Worm (Caenorhabditis elegans): Measurements from ENCODE around the gene F35H8.1.

Gene F35H8.1

DNA sequence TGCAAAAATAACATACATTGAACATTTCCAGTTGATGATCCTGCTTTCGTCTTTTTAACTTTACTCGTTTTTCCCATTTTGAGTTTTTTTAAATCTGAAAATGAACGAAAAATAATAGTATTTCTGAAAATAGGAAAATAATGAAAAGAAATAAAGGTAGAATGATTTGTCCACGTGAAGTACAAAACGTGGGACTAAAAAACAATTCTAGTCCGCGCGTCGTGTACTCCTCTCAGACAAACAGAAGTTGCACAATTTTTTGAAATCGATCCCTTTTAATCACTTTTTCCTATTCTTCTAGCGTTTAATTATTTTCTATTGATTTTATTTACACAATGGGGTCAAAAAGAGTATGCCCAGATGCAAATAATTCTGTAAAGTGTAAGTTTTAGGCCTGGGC lies 38.0 kb upstream of the F35H8.1 start, which contains the start of the genes E02H1.1 and tag-124 (continued):
- no peak for TF ChIP-seq nhr-10 (tag; optimal IDR thresholded peaks at IDR 0.05)
- TF ChIP-seq daf-16 (GFP tag; optimal IDR thresholded peaks at IDR 0.05) = peak in 1 of 2 experiments; percentile 11
- TF ChIP-seq daf-16 (tag; optimal IDR thresholded peaks at IDR 0.05) = peak; percentile 23
- TF ChIP-seq madf-9 (GFP tag; conservative IDR thresholded peaks at IDR 0.05) = peak; percentile 66
- TF ChIP-seq ceh-62 (tag; optimal IDR thresholded peaks at IDR 0.05) = no peak
- peak in 1 of 2 experiments; percentile 89 for TF ChIP-seq lsy-2 (tag; optimal IDR thresholded peaks at IDR 0.05)
- TF ChIP-seq set-16 (GFP tag; IDR thresholded peaks at IDR 0.05) = no peak
- no peak for TF ChIP-seq ces-1 (GFP tag; optimal IDR thresholded peaks at IDR 0.05)
- TF ChIP-seq gei-8 (GFP tag; optimal IDR thresholded peaks at IDR 0.05) = no peak
- no peak for TF ChIP-seq dmd-8 (GFP tag; IDR thresholded peaks at IDR 0.05)
- TF ChIP-seq mes-2 (tag; optimal IDR thresholded peaks at IDR 0.05; ENCODE audit: poor library complexity, severe bottlenecking) = peak; percentile 99
- TF ChIP-seq pha-4 (GFP tag; IDR thresholded peaks at IDR 0.05) = 0 out of 2 replicates have a peak, but pooled peaks have one; percentile 9
- TF ChIP-seq pha-4 (tag; optimal IDR thresholded peaks at IDR 0.05) = peak; percentile 49
- TF ChIP-seq unc-39 (tag; optimal IDR thresholded peaks at IDR 0.05) = no peak
- peak; percentile 70; the same call in 1 of the 2 replicates for TF ChIP-seq Y48G9A.11 (GFP tag; IDR thresholded peaks at IDR 0.05)
- no peak for TF ChIP-seq spr-1 (tag; optimal IDR thresholded peaks at IDR 0.05)
- TF ChIP-seq hif-1 (tag; optimal IDR thresholded peaks at IDR 0.05) = peak in 1 of 2 experiments; percentile 90
- peak; percentile 83 for TF ChIP-seq ZK337.2 (GFP tag; IDR thresholded peaks at IDR 0.05)
- peak; percentile 48 for TF ChIP-seq nhr-102 (tag; optimal IDR thresholded peaks at IDR 0.05)
- TF ChIP-seq ceh-28 (tag; optimal IDR thresholded peaks at IDR 0.05) = no peak
- TF ChIP-seq hmg-1.1 (GFP tag; IDR thresholded peaks at IDR 0.05) = peak; percentile 62
- TF ChIP-seq D1046.2 (GFP tag; IDR thresholded peaks at IDR 0.05) = no peak
- TF ChIP-seq Y5F2A.4 (GFP tag; optimal IDR thresholded peaks at IDR 0.05) = no peak
- no peak for TF ChIP-seq zag-1 (tag; optimal IDR thresholded peaks at IDR 0.05)
- peak; percentile 35 for TF ChIP-seq nhr-28 (tag; optimal IDR thresholded peaks at IDR 0.05)
- no peak for TF ChIP-seq spr-3 (GFP tag; optimal IDR thresholded peaks at IDR 0.05)
- no peak for TF ChIP-seq lin-15B (tag; optimal IDR thresholded peaks at IDR 0.05)
- TF ChIP-seq Y75B8A.6 (GFP tag; IDR thresholded peaks at IDR 0.05) = no peak
- no peak for TF ChIP-seq vab-7 (GFP tag; IDR thresholded peaks at IDR 0.05)
- TF ChIP-seq ctbp-1 (GFP tag; IDR thresholded peaks at IDR 0.05) = 0 out of 2 replicates have a peak, but pooled peaks have one; percentile 31
- peak; percentile 33 for TF ChIP-seq hlh-11 (tag; optimal IDR thresholded peaks at IDR 0.05)
- TF ChIP-seq php-3 (GFP tag; IDR thresholded peaks at IDR 0.05) = no peak
- TF ChIP-seq mdl-1 (tag; optimal IDR thresholded peaks at IDR 0.05) = no peak
- TF ChIP-seq nhr-48 (tag; optimal IDR thresholded peaks at IDR 0.05) = peak; percentile 33
- TF ChIP-seq ceh-32 (tag; optimal IDR thresholded peaks at IDR 0.05; ENCODE audit: poor library complexity) = no peak
- no peak for TF ChIP-seq fos-1 (tag; optimal IDR thresholded peaks at IDR 0.05)
- TF ChIP-seq F37D6.2 (tag; optimal IDR thresholded peaks at IDR 0.05) = no peak
- TF ChIP-seq nhr-237 (tag; optimal IDR thresholded peaks at IDR 0.05) = no peak
- TF ChIP-seq unc-130 (GFP tag; optimal IDR thresholded peaks at IDR 0.05) = peak; percentile 84
- TF ChIP-seq attf-4 (tag; optimal IDR thresholded peaks at IDR 0.05) = no peak
- TF ChIP-seq lin-39 (tag; optimal IDR thresholded peaks at IDR 0.05) = no peak
- no peak for TF ChIP-seq zip-11 (GFP tag; IDR thresholded peaks at IDR 0.05)
- TF ChIP-seq unc-62 (GFP tag; optimal IDR thresholded peaks at IDR 0.05 in 1 of 2) = no peak
- no peak for TF ChIP-seq unc-62 (tag; optimal IDR thresholded peaks at IDR 0.05)
- no peak for TF ChIP-seq ama-1 (optimal IDR thresholded peaks at IDR 0.05)
- TF ChIP-seq R02D3.7 (tag; optimal IDR thresholded peaks at IDR 0.05) = no peak
- TF ChIP-seq egl-27 (tag; optimal IDR thresholded peaks at IDR 0.05) = no peak
- 0 out of 2 replicates have a peak, but pooled peaks have one; percentile 51 for TF ChIP-seq tag-97 (GFP tag; IDR thresholded peaks at IDR 0.05)
- TF ChIP-seq dpl-1 (GFP tag; optimal IDR thresholded peaks at IDR 0.05) = peak; percentile 79
- TF ChIP-seq aly-2 (tag; optimal IDR thresholded peaks at IDR 0.05) = no peak
- no peak for TF ChIP-seq nhr-77 (tag; optimal IDR thresholded peaks at IDR 0.05)
- TF ChIP-seq jun-1 (tag; optimal IDR thresholded peaks at IDR 0.05) = no peak
- peak; percentile 66 for TF ChIP-seq dve-1 (tag; optimal IDR thresholded peaks at IDR 0.05; ENCODE audit: insufficient read depth)
